Worm (Caenorhabditis elegans): ENCODE measurements around the gene C09H10.9.

C09H10.9 gene

ce11 chrII:11134828-11135227 lies 30.6 kb downstream of the C09H10.9 start, which contains the start of gene F40F8.5:
Gene F40F8.5 (minus strand): TSS chrII:11134928.
- no peak for TF ChIP-seq med-1 (GFP tag; optimal IDR thresholded peaks at IDR 0.05; ENCODE audit: insufficient read depth)
- no peak for TF ChIP-seq T22C8.4 (GFP tag; IDR thresholded peaks at IDR 0.05)
- TF ChIP-seq ztf-29 (GFP tag; IDR thresholded peaks at IDR 0.05) = no peak
- TF ChIP-seq tab-1 (GFP tag; IDR thresholded peaks at IDR 0.05) = no peak
- TF ChIP-seq flt-1 (GFP tag; IDR thresholded peaks at IDR 0.05) = no peak

- TF ChIP-seq med-1 (GFP tag; optimal IDR thresholded peaks at IDR 0.05; ENCODE audit: insufficient read depth) (no peak), ztf-23 (GFP tag; IDR thresholded peaks at IDR 0.05) (no peak), ref-1 (GFP tag; conservative IDR thresholded peaks at IDR 0.05) (no peak), cog-1 (tag; optimal IDR thresholded peaks at IDR 0.05) (no peak)
Observed at ce11 chrII:11135773-11136172, 31.5 kb downstream of the C09H10.9 start.

ce11 chrII:11140140-11140539 lies 35.9 kb downstream of the C09H10.9 start, which contains the start of gene F40F8.4:
Gene F40F8.4 (minus strand): TSS chrII:11140240.
- TF ChIP-seq tab-1 (GFP tag; IDR thresholded peaks at IDR 0.05) (no peak), ref-1 (GFP tag; conservative IDR thresholded peaks at IDR 0.05) (no peak), cog-1 (tag; optimal IDR thresholded peaks at IDR 0.05) (no peak), ztf-23 (GFP tag; IDR thresholded peaks at IDR 0.05) (no peak), T22C8.4 (GFP tag; IDR thresholded peaks at IDR 0.05) (no peak), med-1 (GFP tag; optimal IDR thresholded peaks at IDR 0.05; ENCODE audit: insufficient read depth) (no peak), klf-2 (GFP tag; conservative IDR thresholded peaks at IDR 0.05) (no peak), ztf-29 (GFP tag; IDR thresholded peaks at IDR 0.05) (no peak), flt-1 (GFP tag; IDR thresholded peaks at IDR 0.05) (no peak)

- TF ChIP-seq ref-1 (GFP tag; conservative IDR thresholded peaks at IDR 0.05) = no peak
- no peak for TF ChIP-seq med-1 (GFP tag; optimal IDR thresholded peaks at IDR 0.05; ENCODE audit: insufficient read depth)
- no peak for TF ChIP-seq T22C8.4 (GFP tag; IDR thresholded peaks at IDR 0.05)
- TF ChIP-seq ztf-23 (GFP tag; IDR thresholded peaks at IDR 0.05) = no peak
- TF ChIP-seq cog-1 (tag; optimal IDR thresholded peaks at IDR 0.05) = no peak
- no peak for TF ChIP-seq tab-1 (GFP tag; IDR thresholded peaks at IDR 0.05)
- no peak for TF ChIP-seq klf-2 (GFP tag; conservative IDR thresholded peaks at IDR 0.05)
- no peak for TF ChIP-seq flt-1 (GFP tag; IDR thresholded peaks at IDR 0.05)
Observed at ce11 chrII:11142571-11142970, 38.3 kb downstream of the C09H10.9 start, which contains the start of gene arrd-6. Gene arrd-6 (plus strand): TSS chrII:11142739.

ce11 chrII:11149866-11150685 lies 45.8 kb downstream of the C09H10.9 start:
- TF ChIP-seq T22C8.4 (GFP tag; IDR thresholded peaks at IDR 0.05) = no peak
- no peak for TF ChIP-seq ref-1 (GFP tag; conservative IDR thresholded peaks at IDR 0.05)
- TF ChIP-seq flt-1 (GFP tag; IDR thresholded peaks at IDR 0.05) = no peak
- TF ChIP-seq klf-2 (GFP tag; conservative IDR thresholded peaks at IDR 0.05) = no peak
- TF ChIP-seq tab-1 (GFP tag; IDR thresholded peaks at IDR 0.05) = no peak

- no peak for TF ChIP-seq ref-1 (GFP tag; conservative IDR thresholded peaks at IDR 0.05)
- no peak for TF ChIP-seq flt-1 (GFP tag; IDR thresholded peaks at IDR 0.05)
- no peak for TF ChIP-seq ztf-29 (GFP tag; IDR thresholded peaks at IDR 0.05)
- no peak for TF ChIP-seq klf-2 (GFP tag; conservative IDR thresholded peaks at IDR 0.05)
- no peak for TF ChIP-seq cog-1 (tag; optimal IDR thresholded peaks at IDR 0.05)
- TF ChIP-seq med-1 (GFP tag; optimal IDR thresholded peaks at IDR 0.05; ENCODE audit: insufficient read depth) = no peak
- TF ChIP-seq ztf-23 (GFP tag; IDR thresholded peaks at IDR 0.05) = no peak
- no peak for TF ChIP-seq tab-1 (GFP tag; IDR thresholded peaks at IDR 0.05)
- TF ChIP-seq T22C8.4 (GFP tag; IDR thresholded peaks at IDR 0.05) = no peak
Observed at ce11 chrII:11150976-11151375, 46.7 kb downstream of the C09H10.9 start.

ce11 chrII:11152495-11152894 lies 48.2 kb downstream of the C09H10.9 start, which contains the start of gene pqm-1:
Gene pqm-1 (minus strand): TSS chrII:11152595.
- TF ChIP-seq klf-2 (GFP tag; conservative IDR thresholded peaks at IDR 0.05) = no peak
- TF ChIP-seq ref-1 (GFP tag; conservative IDR thresholded peaks at IDR 0.05) = no peak
- TF ChIP-seq ztf-23 (GFP tag; IDR thresholded peaks at IDR 0.05) = no peak
- TF ChIP-seq cog-1 (tag; optimal IDR thresholded peaks at IDR 0.05) = no peak
- no peak for TF ChIP-seq flt-1 (GFP tag; IDR thresholded peaks at IDR 0.05)
- no peak for TF ChIP-seq ztf-29 (GFP tag; IDR thresholded peaks at IDR 0.05)
- no peak for TF ChIP-seq tab-1 (GFP tag; IDR thresholded peaks at IDR 0.05)
- no peak for TF ChIP-seq T22C8.4 (GFP tag; IDR thresholded peaks at IDR 0.05)
- no peak for TF ChIP-seq med-1 (GFP tag; optimal IDR thresholded peaks at IDR 0.05; ENCODE audit: insufficient read depth)

- no peak for TF ChIP-seq ztf-29 (GFP tag; IDR thresholded peaks at IDR 0.05)
- no peak for TF ChIP-seq klf-2 (GFP tag; conservative IDR thresholded peaks at IDR 0.05)
- TF ChIP-seq ref-1 (GFP tag; conservative IDR thresholded peaks at IDR 0.05) = no peak
- no peak for TF ChIP-seq ztf-23 (GFP tag; IDR thresholded peaks at IDR 0.05)
- no peak for TF ChIP-seq cog-1 (tag; optimal IDR thresholded peaks at IDR 0.05)
- no peak for TF ChIP-seq flt-1 (GFP tag; IDR thresholded peaks at IDR 0.05)
- no peak for TF ChIP-seq T22C8.4 (GFP tag; IDR thresholded peaks at IDR 0.05)
- TF ChIP-seq med-1 (GFP tag; optimal IDR thresholded peaks at IDR 0.05; ENCODE audit: insufficient read depth) = no peak
- no peak for TF ChIP-seq tab-1 (GFP tag; IDR thresholded peaks at IDR 0.05)
Observed at ce11 chrII:11153080-11153479, 48.8 kb downstream of the C09H10.9 start.

ce11 chrII:11153800-11154199 lies 49.5 kb downstream of the C09H10.9 start:
- TF ChIP-seq tab-1 (GFP tag; IDR thresholded peaks at IDR 0.05) = no peak
- TF ChIP-seq cog-1 (tag; optimal IDR thresholded peaks at IDR 0.05) = no peak
- no peak for TF ChIP-seq flt-1 (GFP tag; IDR thresholded peaks at IDR 0.05)
- TF ChIP-seq T22C8.4 (GFP tag; IDR thresholded peaks at IDR 0.05) = no peak
- TF ChIP-seq ztf-29 (GFP tag; IDR thresholded peaks at IDR 0.05) = no peak
- no peak for TF ChIP-seq ref-1 (GFP tag; conservative IDR thresholded peaks at IDR 0.05)
- no peak for TF ChIP-seq med-1 (GFP tag; optimal IDR thresholded peaks at IDR 0.05; ENCODE audit: insufficient read depth)
- no peak for TF ChIP-seq klf-2 (GFP tag; conservative IDR thresholded peaks at IDR 0.05)
- TF ChIP-seq ztf-23 (GFP tag; IDR thresholded peaks at IDR 0.05) = no peak

ce11 chrII:11154957-11155356 lies 50.7 kb downstream of the C09H10.9 start:
- TF ChIP-seq ztf-23 (GFP tag; IDR thresholded peaks at IDR 0.05) (no peak), flt-1 (GFP tag; IDR thresholded peaks at IDR 0.05) (no peak), T22C8.4 (GFP tag; IDR thresholded peaks at IDR 0.05) (no peak), cog-1 (tag; optimal IDR thresholded peaks at IDR 0.05) (no peak), med-1 (GFP tag; optimal IDR thresholded peaks at IDR 0.05; ENCODE audit: insufficient read depth) (no peak), ref-1 (GFP tag; conservative IDR thresholded peaks at IDR 0.05) (no peak), klf-2 (GFP tag; conservative IDR thresholded peaks at IDR 0.05) (no peak), tab-1 (GFP tag; IDR thresholded peaks at IDR 0.05) (no peak), ztf-29 (GFP tag; IDR thresholded peaks at IDR 0.05) (no peak)

Data from whole organism, midembryonic.